Worm (Caenorhabditis elegans) whole organism, L2 larva: ENCODE results near the gene pro-1.

Experiments used
- C34F6.9 ChIP-seq: fragments of 150-350 bp; optimal IDR thresholded peaks from 2 replicates; lab custom pipeline; 2014; ENCODE audit warnings: missing biosample characterization, missing genetic modification characterization
- F13H6.1 ChIP-seq: sonication (generic microtip); optimal IDR thresholded peaks from 2 replicates; lab custom pipeline; 2016; ENCODE audit warnings: missing genetic modification characterization, missing compliant biosample characterization
- R02D3.7 ChIP-seq: fragments of 150-350 bp; optimal IDR thresholded peaks from 2 replicates; lab custom pipeline; 2014; ENCODE audit warnings: missing biosample characterization, missing genetic modification characterization
- Y55F3AM.14 ChIP-seq: fragments of 200-800 bp; sonication (Bioruptor generic); optimal IDR thresholded peaks from 2 replicates; lab custom pipeline; 2018; ENCODE audit warnings: mild to moderate bottlenecking, missing genetic modification characterization, missing compliant biosample characterization
- ZK546.5 ChIP-seq: sonication (generic microtip); optimal IDR thresholded peaks from 2 replicates; lab custom pipeline; 2017; ENCODE audit warnings: missing biosample characterization, missing genetic modification characterization
- alr-1 ChIP-seq: fragments of 150-350 bp; optimal IDR thresholded peaks from 2 replicates; lab custom pipeline; 2014; ENCODE audit warnings: missing biosample characterization, missing genetic modification characterization
- aly-2 ChIP-seq: fragments of 150-350 bp; optimal IDR thresholded peaks from 2 replicates; lab custom pipeline; 2014; ENCODE audit warnings: missing biosample characterization, missing genetic modification characterization
- ama-1 ChIP-seq: fragments of 150-350 bp; optimal IDR thresholded peaks from 2 replicates; lab custom pipeline; 2018; ENCODE audit warnings: inconsistent platforms
- blmp-1 ChIP-seq: sonication (generic microtip); optimal IDR thresholded peaks from 2 replicates; lab custom pipeline; 2017; ENCODE audit warnings: missing genetic modification characterization, mild to moderate bottlenecking, missing compliant biosample characterization, antibody characterized with exemption, moderate library complexity; ENCODE audit not compliant: insufficient read depth
- ceh-16 ChIP-seq: fragments of 150-350 bp; optimal IDR thresholded peaks from 2 replicates; lab custom pipeline; 2014; ENCODE audit warnings: missing biosample characterization, missing genetic modification characterization
- ceh-82 ChIP-seq: fragments of 150-350 bp; optimal IDR thresholded peaks from 2 replicates; lab custom pipeline; 2014; ENCODE audit warnings: missing biosample characterization, missing genetic modification characterization
- crh-2 ChIP-seq: sonication (generic microtip); optimal IDR thresholded peaks from 2 replicates; lab custom pipeline; 2017; ENCODE audit warnings: missing biosample characterization, missing genetic modification characterization
- dmd-4 ChIP-seq: sonication (generic microtip); optimal IDR thresholded peaks from 2 replicates; lab custom pipeline; 2017; ENCODE audit warnings: missing biosample characterization, missing genetic modification characterization
- egl-27 ChIP-seq: sonication (generic microtip); optimal IDR thresholded peaks from 3 replicates; lab custom pipeline; 2017; ENCODE audit warnings: missing biosample characterization, missing genetic modification reagents, missing genetic modification characterization
- elt-1 ChIP-seq: fragments of 150-350 bp; optimal IDR thresholded peaks from 2 replicates; lab custom pipeline; 2014; ENCODE audit warnings: missing biosample characterization, missing genetic modification characterization
- elt-3 ChIP-seq: sonication (generic microtip); optimal IDR thresholded peaks from 2 replicates; lab custom pipeline; 2017; ENCODE audit warnings: missing biosample characterization, missing genetic modification characterization
- fos-1 ChIP-seq: fragments of 150-350 bp; optimal IDR thresholded peaks from 2 replicates; lab custom pipeline; 2014; ENCODE audit warnings: missing biosample characterization, missing genetic modification characterization
- gmeb-1 ChIP-seq: fragments of 150-350 bp; optimal IDR thresholded peaks from 2 replicates; lab custom pipeline; 2014; ENCODE audit warnings: missing biosample characterization, missing genetic modification characterization
- lin-11 ChIP-seq: fragments of 150-350 bp; sonication (generic microtip); optimal IDR thresholded peaks from 2 replicates; lab custom pipeline; 2014; ENCODE audit warnings: missing biosample characterization, missing genetic modification characterization, inconsistent platforms, mixed read lengths
- lin-13 ChIP-seq: fragments of 150-350 bp; optimal IDR thresholded peaks from 2 replicates; lab custom pipeline; 2014; ENCODE audit warnings: missing biosample characterization, missing genetic modification reagents, missing genetic modification characterization
- lin-39 ChIP-seq: fragments of 150-350 bp; optimal IDR thresholded peaks from 2 replicates; lab custom pipeline; 2014; ENCODE audit warnings: missing biosample characterization, missing genetic modification reagents, missing genetic modification characterization
- lsy-2 ChIP-seq, 2 experiments: fragments of 150-350 bp in 1 of 2; sonication (generic microtip) in 1 of 2; optimal IDR thresholded peaks; 2 replicates each; lab custom pipeline; 2014 to 2017; ENCODE audit warnings: missing biosample characterization in 2 of 2, missing genetic modification characterization in 2 of 2
- mab-5 ChIP-seq: fragments of 150-350 bp; optimal IDR thresholded peaks from 2 replicates; lab custom pipeline; 2014; ENCODE audit warnings: missing biosample characterization, missing genetic modification characterization
- mbf-1 ChIP-seq: sonication (generic microtip); optimal IDR thresholded peaks from 2 replicates; lab custom pipeline; 2017; ENCODE audit warnings: missing biosample characterization, missing genetic modification characterization
- mdl-1 ChIP-seq, 2 experiments: fragments of 150-350 bp in 1 of 2; sonication (generic microtip) in 1 of 2; optimal IDR thresholded peaks; 2 replicates each; lab custom pipeline; 2017; ENCODE audit warnings: missing biosample characterization in 2 of 2, missing genetic modification characterization in 2 of 2
- nhr-10 ChIP-seq: sonication (generic microtip); optimal IDR thresholded peaks from 2 replicates; lab custom pipeline; 2017; ENCODE audit warnings: missing biosample characterization, missing genetic modification characterization
- nhr-11 ChIP-seq: fragments of 150-350 bp; optimal IDR thresholded peaks from 2 replicates; lab custom pipeline; 2014; ENCODE audit warnings: missing biosample characterization, missing genetic modification characterization
- nhr-12 ChIP-seq: fragments of 150-350 bp; optimal IDR thresholded peaks from 2 replicates; lab custom pipeline; 2014; ENCODE audit warnings: missing biosample characterization, missing genetic modification characterization
- nhr-129 ChIP-seq: fragments of 150-350 bp; optimal IDR thresholded peaks from 2 replicates; lab custom pipeline; 2014; ENCODE audit warnings: missing biosample characterization, missing genetic modification characterization
- nhr-21 ChIP-seq: fragments of 150-350 bp; optimal IDR thresholded peaks from 2 replicates; lab custom pipeline; 2014; ENCODE audit warnings: missing biosample characterization, missing genetic modification characterization
- nhr-23 ChIP-seq: fragments of 150-350 bp; optimal IDR thresholded peaks from 2 replicates; lab custom pipeline; 2014; ENCODE audit warnings: missing biosample characterization, missing genetic modification reagents, missing genetic modification characterization
- nhr-237 ChIP-seq: fragments of 150-350 bp; optimal IDR thresholded peaks from 2 replicates; lab custom pipeline; 2014; ENCODE audit warnings: missing biosample characterization, missing genetic modification characterization
- nhr-25 ChIP-seq: fragments of 150-350 bp; sonication (generic microtip); optimal IDR thresholded peaks from 3 replicates; lab custom pipeline; 2014; ENCODE audit warnings: missing biosample characterization, missing genetic modification characterization
- nhr-6 ChIP-seq: fragments of 150-350 bp; optimal IDR thresholded peaks from 2 replicates; lab custom pipeline; 2014; ENCODE audit warnings: missing biosample characterization, missing genetic modification characterization
- nhr-77 ChIP-seq: fragments of 150-350 bp; optimal IDR thresholded peaks from 2 replicates; lab custom pipeline; 2014; ENCODE audit warnings: missing biosample characterization, missing genetic modification characterization
- peb-1 ChIP-seq: fragments of 150-350 bp; optimal IDR thresholded peaks from 2 replicates; lab custom pipeline; 2014; ENCODE audit warnings: missing biosample characterization, missing genetic modification characterization
- sem-4 ChIP-seq: fragments of 150-350 bp; optimal IDR thresholded peaks from 2 replicates; lab custom pipeline; 2014; ENCODE audit warnings: missing biosample characterization, missing genetic modification reagents, missing genetic modification characterization
- skn-1 ChIP-seq: sonication (generic microtip); optimal IDR thresholded peaks from 2 replicates; lab custom pipeline; 2017; ENCODE audit warnings: missing biosample characterization, missing genetic modification characterization
- sma-3 ChIP-seq: sonication (generic microtip); optimal IDR thresholded peaks from 2 replicates; lab custom pipeline; 2016; ENCODE audit warnings: missing genetic modification reagents, missing genetic modification characterization, missing compliant biosample characterization
- sma-9 ChIP-seq, 2 experiments: fragments of 150-350 bp in 1 of 2; sonication (generic microtip) in 1 of 2; optimal IDR thresholded peaks; 2 replicates each; lab custom pipeline; 2014 to 2016; ENCODE audit warnings: missing genetic modification characterization in 2 of 2, mild to moderate bottlenecking in 1 of 2, missing biosample characterization in 1 of 2, missing compliant biosample characterization in 1 of 2, missing genetic modification reagents in 1 of 2, moderate library complexity in 1 of 2
- snpc-4 ChIP-seq: fragments of 150-350 bp; optimal IDR thresholded peaks from 2 replicates; lab custom pipeline; 2014; ENCODE audit warnings: missing biosample characterization, missing genetic modification characterization
- unc-39 ChIP-seq: fragments of 150-350 bp; optimal IDR thresholded peaks from 2 replicates; lab custom pipeline; 2014; ENCODE audit warnings: missing biosample characterization, missing genetic modification characterization
- unc-55 ChIP-seq: fragments of 150-350 bp; sonication (generic microtip); optimal IDR thresholded peaks from 3 replicates; lab custom pipeline; 2014; ENCODE audit warnings: missing biosample characterization, missing genetic modification reagents, missing genetic modification characterization
- unc-62 ChIP-seq: fragments of 150-350 bp; optimal IDR thresholded peaks from 2 replicates; lab custom pipeline; 2014; ENCODE audit warnings: missing biosample characterization, missing genetic modification reagents, missing genetic modification characterization
- zag-1 ChIP-seq: fragments of 150-350 bp; optimal IDR thresholded peaks from 2 replicates; lab custom pipeline; 2014; ENCODE audit warnings: missing biosample characterization, missing genetic modification characterization
- ztf-1 ChIP-seq: fragments of 200-800 bp; sonication (Bioruptor generic); conservative IDR thresholded peaks from 2 replicates; pipeline ENCODE4 v1.3.6; 2022; ENCODE audit warnings: missing genetic modification characterization, missing compliant biosample characterization
- ztf-11 ChIP-seq: sonication (generic microtip); optimal IDR thresholded peaks from 2 replicates; lab custom pipeline; 2017; ENCODE audit warnings: missing biosample characterization, missing genetic modification characterization
- ztf-4 ChIP-seq: fragments of 150-350 bp; optimal IDR thresholded peaks from 2 replicates; lab custom pipeline; 2014; ENCODE audit warnings: missing biosample characterization, missing genetic modification characterization

The pro-1 gene

ce11 chrII:10501578-10501977, 40.2 kb downstream of the pro-1 start:
- TF ChIP-seq nhr-12 (tag; lab: Kevin White, UChicago) (no peak), peb-1 (tag; lab: Kevin White, UChicago) (no peak), ZK546.5 (tag; lab: Kevin White, UChicago) (no peak), elt-1 (tag; lab: Kevin White, UChicago) (no peak), aly-2 (no peak), F13H6.1 (tag; lab: Kevin White, UChicago) (peak; percentile 89), sem-4 (tag; lab: Kevin White, UChicago) (peak; percentile 83), unc-39 (tag; lab: Kevin White, UChicago) (no peak), mbf-1 (tag; lab: Kevin White, UChicago) (no peak), dmd-4 (tag; lab: Kevin White, UChicago) (no peak), ztf-11 (no peak), nhr-237 (tag; lab: Kevin White, UChicago) (no peak), lsy-2 (tag; optimal IDR thresholded peaks at IDR 0.05; lab: Kevin White, UChicago) (peak in 1 of 2 experiments; percentile 73), ama-1 (lab: Kevin White, UChicago) (no peak), elt-3 (tag; lab: Kevin White, UChicago) (no peak), ceh-16 (tag; lab: Kevin White, UChicago) (peak; percentile 44), skn-1 (no peak), fos-1 (tag; lab: Kevin White, UChicago) (peak; percentile 83), nhr-6 (tag; lab: Kevin White, UChicago) (no peak), lin-11 (tag; lab: Kevin White, UChicago) (no peak), nhr-25 (tag; lab: Kevin White, UChicago) (peak; percentile 52), sma-3 (peak; percentile 59), nhr-129 (tag; lab: Kevin White, UChicago) (peak; percentile 66), mab-5 (tag; lab: Kevin White, UChicago) (no peak), nhr-11 (tag; lab: Kevin White, UChicago) (no peak), R02D3.7 (no peak), egl-27 (peak; percentile 38), nhr-23 (tag; lab: Kevin White, UChicago) (no peak), nhr-77 (peak; percentile 3), ztf-4 (tag; lab: Kevin White, UChicago) (no peak), gmeb-1 (tag; lab: Kevin White, UChicago) (no peak), unc-55 (no peak), crh-2 (tag; lab: Kevin White, UChicago) (peak; percentile 51), lin-39 (tag; lab: Kevin White, UChicago) (no peak), snpc-4 (no peak), lin-13 (GFP tag; lab: Kevin White, UChicago) (peak; percentile 25), C34F6.9 (peak; percentile 60), Y55F3AM.14 (GFP tag; lab: Kevin White, UChicago) (no peak), ceh-82 (no peak), unc-62 (no peak), nhr-21 (peak; percentile 75), nhr-10 (no peak), alr-1 (tag; lab: Kevin White, UChicago) (no peak), sma-9 (GFP tag; optimal IDR thresholded peaks at IDR 0.05; lab: Kevin White, UChicago) (peak; percentile 82), sma-9 (tag; optimal IDR thresholded peaks at IDR 0.05; lab: Kevin White, UChicago) (no peak), blmp-1 (tag; lab: Kevin White, UChicago) (peak; percentile 95), mdl-1 (tag; optimal IDR thresholded peaks at IDR 0.05; lab: Kevin White, UChicago) (peak; percentile 49 to 69), zag-1 (tag; lab: Kevin White, UChicago) (peak; percentile 51), ztf-1 (no peak)
